Fruit fly (Drosophila melanogaster): ENCODE data around the gene Pus1.

The Pus1 gene

dm6 chr3R:20556281-20557113, 36.0 kb downstream of the Pus1 start (continued):
- TF ChIP-seq tap (tag; optimal IDR thresholded peaks at IDR 0.05) (peak; percentile 65), CG8089 (GFP tag; optimal IDR thresholded peaks at IDR 0.05) (no peak), Dref (GFP tag; IDR thresholded peaks at IDR 0.05) (no peak), Optix (GFP tag; IDR thresholded peaks at IDR 0.05) (no peak), CG16815 (GFP tag; optimal IDR thresholded peaks at IDR 0.05) (peak; percentile 58), CG12942 (GFP tag; optimal IDR thresholded peaks at IDR 0.05) (peak; percentile 33), CG31441 (GFP tag; IDR thresholded peaks at IDR 0.05) (peak; percentile 63), CG14965 (GFP tag; optimal IDR thresholded peaks at IDR 0.05; ENCODE audit: borderline replicate concordance) (no peak), btn (GFP tag; optimal IDR thresholded peaks at IDR 0.05) (no peak), crol (GFP tag; IDR thresholded peaks at IDR 0.05) (peak; percentile 38), ash1 (GFP tag; optimal IDR thresholded peaks at IDR 0.05) (no peak), CG18599 (GFP tag; optimal IDR thresholded peaks at IDR 0.05) (peak; percentile 55), tna (GFP tag; IDR thresholded peaks at IDR 0.05; ENCODE audit: partially characterized antibody) (no peak), mld (GFP tag; IDR thresholded peaks at IDR 0.05; ENCODE audit: partially characterized antibody) (no peak), run (tag; optimal IDR thresholded peaks at IDR 0.05) (no peak), Aef1 (GFP tag; IDR thresholded peaks at IDR 0.05) (peak; percentile 86), ap (GFP tag; IDR thresholded peaks at IDR 0.05) (peak; percentile 66), CG7963 (GFP tag; IDR thresholded peaks at IDR 0.05; ENCODE audit: partially characterized antibody) (no peak), Hr39 (optimal IDR thresholded peaks at IDR 0.05) (no peak), gcm (GFP tag; optimal IDR thresholded peaks at IDR 0.05) (no peak), da (GFP tag; optimal IDR thresholded peaks at IDR 0.05) (no peak), CG3407 (GFP tag; optimal IDR thresholded peaks at IDR 0.05) (no peak), shn (GFP tag; optimal IDR thresholded peaks at IDR 0.05) (no peak), CTCF (GFP tag; optimal IDR thresholded peaks at IDR 0.05) (no peak), sug (tag; optimal IDR thresholded peaks at IDR 0.05) (peak; percentile 35), Hmx (GFP tag; optimal IDR thresholded peaks at IDR 0.05) (peak; percentile 28), zen (tag; optimal IDR thresholded peaks at IDR 0.05) (no peak), p53 (GFP tag; optimal IDR thresholded peaks at IDR 0.05) (no peak), mam (GFP tag; optimal IDR thresholded peaks at IDR 0.05) (peak; percentile 65), Med (GFP tag) (peak; percentile 88), chif (GFP tag; optimal IDR thresholded peaks at IDR 0.05) (no peak), inv (GFP tag; IDR thresholded peaks at IDR 0.05; ENCODE audit: partially characterized antibody) (no peak), sens (GFP tag) (peak; percentile 87), fd102C (GFP tag; optimal IDR thresholded peaks at IDR 0.05) (no peak), CG3838 (GFP tag; optimal IDR thresholded peaks at IDR 0.05) (no peak), zfh1 (GFP tag; IDR thresholded peaks at IDR 0.05) (peak; percentile 68), Awh (GFP tag; IDR thresholded peaks at IDR 0.05) (peak; percentile 70), Drgx (GFP tag; IDR thresholded peaks at IDR 0.05) (peak; percentile 74), ssp (GFP tag; IDR thresholded peaks at IDR 0.05) (peak; percentile 33; the same call in 1 of the 2 replicates), CG6272 (GFP tag; IDR thresholded peaks at IDR 0.05) (peak; percentile 80), pum (GFP tag; optimal IDR thresholded peaks at IDR 0.05) (no peak), CG12299 (tag; optimal IDR thresholded peaks at IDR 0.05) (peak; percentile 21), GATAe (GFP tag; conservative IDR thresholded peaks at IDR 0.05) (peak; percentile 58; the same call in 1 of the 2 replicates), croc (GFP tag; conservative IDR thresholded peaks at IDR 0.05) (peak; percentile 14; the same call in 1 of the 3 replicates), z (GFP tag; IDR thresholded peaks at IDR 0.05) (no peak; the same call in 2 of the 3 replicates), CG7556 (GFP tag; optimal IDR thresholded peaks at IDR 0.05) (peak; percentile 73), Lhr (GFP tag; optimal IDR thresholded peaks at IDR 0.05) (no peak), Ets97D (GFP tag; optimal IDR thresholded peaks at IDR 0.05) (no peak), CG17829 (tag; optimal IDR thresholded peaks at IDR 0.05) (peak; percentile 41), hkb (optimal IDR thresholded peaks at IDR 0.05) (no peak), hkb (GFP tag; IDR thresholded peaks at IDR 0.05) (peak; percentile 75)

Measured in whole organism, embryonic.